Worm (Caenorhabditis elegans): ENCODE results near the gene msp-53.
"Not testable (repeated sequence)": the region's sequence is repeated elsewhere in the genome, so short reads cannot be mapped to it uniquely, and the experiment has no call there.

msp-53 gene

ce11 chrIV:5089795-5090528, 25.1 kb upstream of the msp-53 start (continued):
- TF ChIP-seq hmg-1.2 (GFP tag; IDR thresholded peaks at IDR 0.05) (peak; percentile 28; the same call in 1 of the 2 replicates), F49E8.2 (tag; optimal IDR thresholded peaks at IDR 0.05; ENCODE audit: insufficient read depth) (peak; percentile 81), cebp-1 (tag; optimal IDR thresholded peaks at IDR 0.05) (peak; percentile 18)
- not testable (repeated sequence) for TF ChIP-seq cebp-1 (GFP tag; IDR thresholded peaks at IDR 0.05)

ce11 chrIV:5088814-5089322, 24.0 kb upstream of the msp-53 start, which contains the start of gene ivd-1:
Gene ivd-1 (minus strand): TSS chrIV:5088864.
- no peak for TF ChIP-seq pbrm-1 (GFP tag; IDR thresholded peaks at IDR 0.05)
- TF ChIP-seq lsl-1 (GFP tag; optimal IDR thresholded peaks at IDR 0.05), result no peak
- peak; percentile 48 for TF ChIP-seq ZK185.1 (tag; optimal IDR thresholded peaks at IDR 0.05; ENCODE audit: poor library complexity, severe bottlenecking)
- TF ChIP-seq ccch-3 (GFP tag; optimal IDR thresholded peaks at IDR 0.05), result no peak
- TF ChIP-seq ceh-79 (tag; optimal IDR thresholded peaks at IDR 0.05), result no peak
- peak; percentile 7 for TF ChIP-seq attf-5 (GFP tag; optimal IDR thresholded peaks at IDR 0.05)
- no peak for TF ChIP-seq aptf-3 (GFP tag; IDR thresholded peaks at IDR 0.05)
- TF ChIP-seq ekl-4 (GFP tag; IDR thresholded peaks at IDR 0.05), result no peak
- TF ChIP-seq xnd-1 (tag; optimal IDR thresholded peaks at IDR 0.05), result no peak
- no peak for TF ChIP-seq nhr-120 (GFP tag; IDR thresholded peaks at IDR 0.05)
- no peak for TF ChIP-seq mel-28 (tag; optimal IDR thresholded peaks at IDR 0.05; ENCODE audit: borderline replicate concordance)
- no peak for TF ChIP-seq B0261.1 (tag; optimal IDR thresholded peaks at IDR 0.05)
- no peak for TF ChIP-seq F55B11.4 (tag; optimal IDR thresholded peaks at IDR 0.05; ENCODE audit: borderline replicate concordance, insufficient read depth)
- peak; percentile 91 to 92 for TF ChIP-seq let-607 (tag; optimal IDR thresholded peaks at IDR 0.05)
- peak; percentile 19; the same call in 1 of the 2 replicates for TF ChIP-seq dox-1 (GFP tag; IDR thresholded peaks at IDR 0.05)
- TF ChIP-seq cebp-1 (GFP tag; IDR thresholded peaks at IDR 0.05), result no peak
- peak; percentile 44 for TF ChIP-seq cebp-1 (tag; optimal IDR thresholded peaks at IDR 0.05)
- TF ChIP-seq snpc-3.4 (tag; optimal IDR thresholded peaks at IDR 0.05), result no peak
- TF ChIP-seq nhr-27 (tag; optimal IDR thresholded peaks at IDR 0.05), result no peak
- TF ChIP-seq snpc-4 (GFP tag; optimal IDR thresholded peaks at IDR 0.05), result no peak
- TF ChIP-seq snpc-4 (tag; optimal IDR thresholded peaks at IDR 0.05), result no peak
- TF ChIP-seq madf-10 (tag; optimal IDR thresholded peaks at IDR 0.05), result no peak
- 0 out of 2 replicates have a peak, but pooled peaks have one; percentile 37 for TF ChIP-seq egl-44 (GFP tag; IDR thresholded peaks at IDR 0.05)
- TF ChIP-seq hmg-20 (GFP tag; IDR thresholded peaks at IDR 0.05), result no peak
- peak; percentile 15 for TF ChIP-seq tbp1 (GFP tag; optimal IDR thresholded peaks at IDR 0.05)
- TF ChIP-seq mcd-1 (GFP tag; IDR thresholded peaks at IDR 0.05), result 0 out of 2 replicates have a peak, but pooled peaks have one; percentile 22
- TF ChIP-seq nhr-80 (tag; optimal IDR thresholded peaks at IDR 0.05), result peak; percentile 85

ce11 chrIV:5086961-5087326, 22.1 kb upstream of the msp-53 start:
- no peak for TF ChIP-seq mes-4 (tag; optimal IDR thresholded peaks at IDR 0.05)
- TF ChIP-seq snpc-4 (GFP tag; optimal IDR thresholded peaks at IDR 0.05), result no peak
- peak in 1 of 4 experiments; percentile 9 for TF ChIP-seq snpc-4 (tag; optimal IDR thresholded peaks at IDR 0.05)
- TF ChIP-seq ekl-4 (GFP tag; IDR thresholded peaks at IDR 0.05), result 0 out of 2 replicates have a peak, but pooled peaks have one; percentile 7
- peak; percentile 41 for TF ChIP-seq atf-7 (tag; optimal IDR thresholded peaks at IDR 0.05)
- no peak for TF ChIP-seq akir-1 (GFP tag; optimal IDR thresholded peaks at IDR 0.05)
- 0 out of 2 replicates have a peak, but pooled peaks have one; percentile 12 for TF ChIP-seq ceh-100 (GFP tag; IDR thresholded peaks at IDR 0.05)
- peak; percentile 70 for TF ChIP-seq ZK185.1 (tag; optimal IDR thresholded peaks at IDR 0.05; ENCODE audit: poor library complexity, severe bottlenecking)
- TF ChIP-seq C06A6.2 (GFP tag; conservative IDR thresholded peaks at IDR 0.05), result 0 out of 2 replicates have a peak, but pooled peaks have one; percentile 8
- TF ChIP-seq lin-26 (GFP tag; IDR thresholded peaks at IDR 0.05), result 0 out of 2 replicates have a peak, but pooled peaks have one; percentile 15
- TF ChIP-seq mcd-1 (GFP tag; IDR thresholded peaks at IDR 0.05), result 0 out of 2 replicates have a peak, but pooled peaks have one; percentile 24
- 0 out of 2 replicates have a peak, but pooled peaks have one; percentile 30 for TF ChIP-seq nfyb-1 (GFP tag; IDR thresholded peaks at IDR 0.05)
- 0 out of 2 replicates have a peak, but pooled peaks have one; percentile 28 for TF ChIP-seq cebp-2 (GFP tag; IDR thresholded peaks at IDR 0.05)
- TF ChIP-seq fkh-3 (tag; optimal IDR thresholded peaks at IDR 0.05), result peak; percentile 58
- peak; percentile 56 for TF ChIP-seq F52B5.7 (tag; optimal IDR thresholded peaks at IDR 0.05)
- TF ChIP-seq ztf-28 (GFP tag; IDR thresholded peaks at IDR 0.05), result no peak
- TF ChIP-seq ets-4 (GFP tag; optimal IDR thresholded peaks at IDR 0.05), result peak; percentile 6
- TF ChIP-seq egl-18 (GFP tag; IDR thresholded peaks at IDR 0.05), result 0 out of 2 replicates have a peak, but pooled peaks have one; percentile 40
- TF ChIP-seq madf-3 (GFP tag; IDR thresholded peaks at IDR 0.05), result 0 out of 2 replicates have a peak, but pooled peaks have one; percentile 53
